Worm (Caenorhabditis elegans): ENCODE results near the gene C52B9.10.

- TF ChIP-seq snpc-4 (tag; optimal IDR thresholded peaks at IDR 0.05) = no peak
- no peak for TF ChIP-seq lin-32 (GFP tag; optimal IDR thresholded peaks at IDR 0.05)
- no peak for TF ChIP-seq nhr-12 (tag; optimal IDR thresholded peaks at IDR 0.05)
- no peak for TF ChIP-seq lsy-2 (tag; optimal IDR thresholded peaks at IDR 0.05)
- no peak for TF ChIP-seq ztf-11 (tag; optimal IDR thresholded peaks at IDR 0.05)
- no peak for TF ChIP-seq elt-1 (tag; optimal IDR thresholded peaks at IDR 0.05; ENCODE audit: borderline replicate concordance, insufficient read depth)
- no peak for TF ChIP-seq nhr-76 (tag; optimal IDR thresholded peaks at IDR 0.05)
These were observed 22.2 kb downstream of the C52B9.10 start for ce11 chrX:4295917-4296316.

Data from whole organism, mixed stage, embryonic.